Worm (Caenorhabditis elegans): ENCODE measurements around the gene lys-8.
A peak's percentile ranks its signal among the peaks of the same experiment; 100 is the strongest.

The lys-8 gene

DNA sequence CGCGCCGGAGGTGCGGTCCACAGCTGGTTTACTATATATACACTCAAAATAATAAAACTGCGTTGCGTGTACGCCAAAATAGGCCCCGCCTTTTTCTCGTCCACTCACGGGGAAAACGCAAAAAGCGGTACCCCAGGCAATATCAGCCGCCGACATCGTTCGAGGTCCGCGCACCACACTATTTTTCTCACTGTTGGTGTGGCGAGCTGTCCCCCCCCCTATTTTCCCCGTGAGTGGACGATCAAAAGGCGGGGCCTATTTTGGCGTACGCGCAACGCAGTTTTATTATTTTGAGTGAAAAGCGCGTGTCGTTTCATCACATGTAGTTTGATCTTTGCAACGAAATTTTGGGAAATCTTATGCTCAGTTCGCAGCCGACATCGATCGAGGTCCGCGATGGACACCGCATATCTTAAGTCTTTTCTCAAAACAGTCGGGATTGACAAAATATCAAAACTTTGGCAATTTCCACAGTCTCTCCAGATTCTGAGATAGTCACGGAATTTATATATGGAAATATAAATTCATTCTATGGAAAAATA, 20.8 kb upstream of the lys-8 start:
- TF ChIP-seq sea-1 (GFP tag; conservative IDR thresholded peaks at IDR 0.05): 0 out of 2 replicates have a peak, but pooled peaks have one; percentile 23
- no peak for TF ChIP-seq hnd-1 (tag; optimal IDR thresholded peaks at IDR 0.05)

DNA sequence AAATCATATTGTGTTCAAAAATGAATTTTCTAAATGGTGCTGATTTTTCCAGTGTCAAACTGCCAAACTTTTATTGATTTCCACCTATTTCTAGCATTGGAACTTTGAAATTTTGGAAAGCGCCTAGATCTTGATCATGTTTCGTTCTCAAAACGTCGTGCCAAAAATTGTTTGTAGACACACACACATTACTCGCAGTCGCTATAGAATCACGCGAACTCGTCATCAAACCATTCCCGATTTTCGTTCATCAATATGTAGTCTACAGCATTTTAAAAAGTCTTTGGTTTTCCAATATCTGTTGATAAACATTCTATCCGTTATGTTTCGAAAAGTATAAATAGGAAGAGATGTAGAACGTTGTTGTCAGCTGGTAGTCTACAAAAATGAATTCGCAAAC, 15.7 kb upstream of the lys-8 start, which contains the start of the genes C17C3.1 and C17C3.15:
Gene C17C3.1 (plus strand): TSS at position 301 of the 400 bp plus-strand sequence.
Gene C17C3.15 (plus strand): TSS at position 383 of the 400 bp plus-strand sequence.
- TF ChIP-seq tra-4 (tag; optimal IDR thresholded peaks at IDR 0.05): no peak
- no peak for TF ChIP-seq hmbx-1 (tag; optimal IDR thresholded peaks at IDR 0.05)
- no peak for TF ChIP-seq scrt-1 (GFP tag; IDR thresholded peaks at IDR 0.05)

DNA sequence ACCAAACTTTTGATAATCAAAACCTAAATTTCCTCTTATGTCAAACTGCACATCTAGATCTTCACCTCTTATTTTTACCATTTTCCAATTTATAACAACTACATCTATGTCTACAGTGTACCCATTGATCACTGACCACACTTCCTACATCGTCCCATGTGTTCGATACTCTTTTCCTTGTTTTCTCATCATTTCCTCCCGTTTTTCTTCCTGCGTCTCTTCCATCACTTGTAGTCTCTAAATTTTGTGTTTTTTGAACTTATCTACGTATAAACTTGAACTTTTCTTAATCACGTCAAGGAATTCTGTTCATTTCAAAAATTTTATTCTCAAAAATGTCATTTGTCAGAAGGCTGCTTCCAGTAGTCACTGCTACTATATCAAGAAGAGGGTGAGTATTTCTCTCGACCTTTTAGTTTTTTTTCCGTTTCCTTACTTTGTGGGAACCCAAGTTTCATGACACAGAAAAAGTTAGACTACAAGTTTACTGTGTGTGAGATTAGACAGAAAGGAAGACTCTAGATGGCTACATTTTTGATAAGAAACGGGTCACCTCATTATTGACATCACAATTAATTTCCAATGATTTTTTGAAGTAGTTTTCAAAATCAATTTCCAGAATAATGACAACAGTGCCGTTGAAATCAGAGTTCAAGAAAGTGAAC, 13.8 kb upstream of the lys-8 start:
- TF ChIP-seq tbx-37 (GFP tag; conservative IDR thresholded peaks at IDR 0.05) (no peak), sea-1 (GFP tag; conservative IDR thresholded peaks at IDR 0.05) (no peak), ceh-36 (tag; optimal IDR thresholded peaks at IDR 0.05) (no peak), tra-4 (tag; optimal IDR thresholded peaks at IDR 0.05) (no peak)

DNA sequence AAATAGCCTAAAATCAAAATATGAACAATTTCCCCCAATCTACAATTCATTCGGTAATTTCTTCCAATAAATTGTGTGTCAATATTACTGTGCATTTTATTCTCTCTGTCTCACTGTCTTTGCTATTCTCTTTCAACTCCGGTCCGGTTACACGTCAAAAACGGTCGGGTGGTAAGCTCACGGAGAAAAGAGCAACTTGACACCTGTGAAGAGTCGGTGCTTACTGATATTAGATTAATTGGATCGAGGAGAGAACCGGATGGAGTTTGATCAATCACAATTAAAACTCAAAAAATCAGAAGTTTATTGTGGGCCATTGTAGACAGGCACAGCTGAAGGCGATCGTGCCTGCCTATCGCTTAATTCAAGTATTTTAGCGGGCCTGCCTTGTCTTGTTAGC, 11.1 kb upstream of the lys-8 start:
- no peak for TF ChIP-seq ceh-36 (tag; optimal IDR thresholded peaks at IDR 0.05)

DNA sequence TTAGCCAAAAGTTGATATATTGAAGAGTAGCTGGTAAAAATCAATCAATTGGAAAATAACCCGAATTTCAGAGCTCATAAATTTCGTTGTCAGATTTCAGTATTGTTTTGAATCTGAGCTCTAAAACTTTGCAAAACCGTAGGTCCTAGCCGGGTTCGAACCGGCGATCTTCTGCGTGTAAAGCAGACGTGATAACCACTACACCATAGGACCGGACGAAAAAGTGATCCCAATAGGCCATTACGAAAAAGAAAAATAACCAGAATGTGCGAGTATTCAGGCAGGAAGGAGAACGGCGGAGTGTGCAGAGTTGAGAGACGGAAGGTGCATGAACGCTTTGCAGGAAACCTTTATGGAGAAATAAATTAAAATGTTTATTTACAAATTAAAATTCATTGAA, 8.9 kb upstream of the lys-8 start:
- TF ChIP-seq hmg-4 (GFP tag; optimal IDR thresholded peaks at IDR 0.05) (peak; percentile 76), F13C5.2 (tag; optimal IDR thresholded peaks at IDR 0.05) (peak; percentile 33), flt-1 (GFP tag; IDR thresholded peaks at IDR 0.05) (peak; percentile 73), tra-4 (tag; optimal IDR thresholded peaks at IDR 0.05) (no peak), hmbx-1 (tag; optimal IDR thresholded peaks at IDR 0.05) (peak; percentile 22), ets-7 (tag; optimal IDR thresholded peaks at IDR 0.05) (no peak), B0310.2 (tag; optimal IDR thresholded peaks at IDR 0.05) (peak; percentile 27), ceh-13 (GFP tag; optimal IDR thresholded peaks at IDR 0.05) (peak; percentile 36), tbx-11 (GFP tag; IDR thresholded peaks at IDR 0.05) (peak; percentile 59; the same call in 1 of the 2 replicates), aly-1 (tag; optimal IDR thresholded peaks at IDR 0.05) (no peak), ceh-36 (tag; optimal IDR thresholded peaks at IDR 0.05) (peak; percentile 33), sea-1 (GFP tag; conservative IDR thresholded peaks at IDR 0.05) (0 out of 2 replicates have a peak, but pooled peaks have one; percentile 64), scrt-1 (GFP tag; IDR thresholded peaks at IDR 0.05) (peak; percentile 66), tbx-37 (GFP tag; conservative IDR thresholded peaks at IDR 0.05) (peak; percentile 37; the same call in 1 of the 2 replicates), hnd-1 (tag; optimal IDR thresholded peaks at IDR 0.05) (peak; percentile 20), pes-1 (GFP tag; IDR thresholded peaks at IDR 0.05) (no peak), ama-1 (optimal IDR thresholded peaks at IDR 0.05) (no peak)

DNA sequence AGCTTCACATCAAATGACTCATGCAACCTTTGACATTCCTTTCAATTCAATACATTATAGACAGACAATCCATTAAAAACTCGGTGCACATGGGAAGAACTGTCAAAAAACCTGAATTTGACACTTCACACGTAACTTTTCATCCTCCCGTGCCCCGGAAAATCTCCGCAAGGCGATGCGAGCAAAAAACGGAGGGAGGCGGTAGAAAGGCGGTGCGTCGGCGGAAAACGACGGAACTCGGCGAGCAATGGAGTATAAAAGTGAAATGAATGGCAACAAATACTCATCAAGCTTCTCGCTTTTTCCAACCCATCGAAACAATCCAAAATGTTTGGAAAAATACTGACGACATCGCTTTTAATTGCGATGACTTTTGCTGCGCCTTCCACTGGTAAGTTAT, 7.9 kb upstream of the lys-8 start, which contains the start of gene T25E4.1:
Gene T25E4.1 (plus strand): TSS at position 301 of the 400 bp plus-strand sequence.
- TF ChIP-seq sea-1 (GFP tag; conservative IDR thresholded peaks at IDR 0.05) (no peak), hnd-1 (tag; optimal IDR thresholded peaks at IDR 0.05) (no peak), tbx-37 (GFP tag; conservative IDR thresholded peaks at IDR 0.05) (no peak), ceh-36 (tag; optimal IDR thresholded peaks at IDR 0.05) (no peak), hmg-4 (GFP tag; optimal IDR thresholded peaks at IDR 0.05) (no peak), flt-1 (GFP tag; IDR thresholded peaks at IDR 0.05) (no peak), B0310.2 (tag; optimal IDR thresholded peaks at IDR 0.05) (no peak), aly-1 (tag; optimal IDR thresholded peaks at IDR 0.05) (no peak), ceh-13 (GFP tag; optimal IDR thresholded peaks at IDR 0.05) (no peak), scrt-1 (GFP tag; IDR thresholded peaks at IDR 0.05) (no peak), ama-1 (optimal IDR thresholded peaks at IDR 0.05) (no peak), ets-7 (tag; optimal IDR thresholded peaks at IDR 0.05) (no peak), pes-1 (GFP tag; IDR thresholded peaks at IDR 0.05) (no peak), F13C5.2 (tag; optimal IDR thresholded peaks at IDR 0.05) (no peak), tbx-11 (GFP tag; IDR thresholded peaks at IDR 0.05) (no peak), hmbx-1 (tag; optimal IDR thresholded peaks at IDR 0.05) (no peak), tra-4 (tag; optimal IDR thresholded peaks at IDR 0.05) (no peak)

DNA sequence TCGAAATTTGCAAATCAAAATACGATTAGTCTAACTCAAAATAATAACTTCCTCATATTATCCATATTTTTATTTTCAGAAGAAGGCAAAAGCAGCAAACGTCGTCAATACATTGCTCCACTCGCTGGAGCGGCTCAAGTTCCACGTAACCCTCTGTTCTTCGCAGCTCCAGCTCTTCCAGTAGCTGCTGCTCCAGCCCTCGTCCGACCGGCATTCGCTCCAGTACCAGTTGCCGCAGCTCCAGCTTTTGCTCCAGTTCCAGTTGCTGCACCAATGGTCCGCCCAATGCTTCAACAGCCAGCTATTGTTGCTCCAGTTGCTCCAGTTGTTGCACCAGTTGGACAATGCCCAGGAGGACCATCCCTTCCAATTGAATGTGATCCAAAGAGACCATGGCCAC, 7.3 kb upstream of the lys-8 start:
- TF ChIP-seq aly-1 (tag; optimal IDR thresholded peaks at IDR 0.05): no peak
- no peak for TF ChIP-seq ceh-13 (GFP tag; optimal IDR thresholded peaks at IDR 0.05)
- no peak for TF ChIP-seq ama-1 (optimal IDR thresholded peaks at IDR 0.05)
- TF ChIP-seq hnd-1 (tag; optimal IDR thresholded peaks at IDR 0.05): no peak
- TF ChIP-seq ceh-36 (tag; optimal IDR thresholded peaks at IDR 0.05): no peak
- no peak for TF ChIP-seq scrt-1 (GFP tag; IDR thresholded peaks at IDR 0.05)
- no peak for TF ChIP-seq tbx-11 (GFP tag; IDR thresholded peaks at IDR 0.05)
- no peak for TF ChIP-seq ets-7 (tag; optimal IDR thresholded peaks at IDR 0.05)
- no peak for TF ChIP-seq sea-1 (GFP tag; conservative IDR thresholded peaks at IDR 0.05)
- no peak for TF ChIP-seq pes-1 (GFP tag; IDR thresholded peaks at IDR 0.05)
- no peak for TF ChIP-seq hmg-4 (GFP tag; optimal IDR thresholded peaks at IDR 0.05)
- no peak for TF ChIP-seq B0310.2 (tag; optimal IDR thresholded peaks at IDR 0.05)
- no peak for TF ChIP-seq F13C5.2 (tag; optimal IDR thresholded peaks at IDR 0.05)
- TF ChIP-seq tra-4 (tag; optimal IDR thresholded peaks at IDR 0.05): no peak
- no peak for TF ChIP-seq flt-1 (GFP tag; IDR thresholded peaks at IDR 0.05)
- no peak for TF ChIP-seq hmbx-1 (tag; optimal IDR thresholded peaks at IDR 0.05)
- TF ChIP-seq tbx-37 (GFP tag; conservative IDR thresholded peaks at IDR 0.05): no peak

DNA sequence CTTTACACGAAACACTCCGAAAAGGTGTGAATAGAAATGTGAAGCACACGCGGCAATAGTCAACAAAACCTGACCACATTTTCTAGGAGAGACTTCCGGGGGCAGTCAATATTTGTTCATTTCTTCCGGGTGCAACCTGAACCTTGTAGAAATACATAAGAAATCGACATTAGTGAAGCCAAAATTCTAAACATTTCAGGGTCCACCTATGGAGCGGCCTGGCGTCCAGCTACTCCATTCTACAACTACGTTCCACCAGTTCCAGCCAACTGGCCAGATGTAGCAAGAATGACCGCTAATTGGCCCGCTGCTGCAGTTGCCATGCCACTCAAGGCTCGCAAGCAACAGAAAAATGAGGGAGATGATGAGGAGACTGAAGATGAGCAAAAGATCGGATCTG, 6.7 kb upstream of the lys-8 start:
- TF ChIP-seq sea-1 (GFP tag; conservative IDR thresholded peaks at IDR 0.05): no peak
- TF ChIP-seq ceh-36 (tag; optimal IDR thresholded peaks at IDR 0.05): no peak
- no peak for TF ChIP-seq ets-7 (tag; optimal IDR thresholded peaks at IDR 0.05)
- TF ChIP-seq F13C5.2 (tag; optimal IDR thresholded peaks at IDR 0.05): no peak
- TF ChIP-seq ceh-13 (GFP tag; optimal IDR thresholded peaks at IDR 0.05): no peak
- TF ChIP-seq hmbx-1 (tag; optimal IDR thresholded peaks at IDR 0.05): no peak
- no peak for TF ChIP-seq B0310.2 (tag; optimal IDR thresholded peaks at IDR 0.05)
- no peak for TF ChIP-seq hmg-4 (GFP tag; optimal IDR thresholded peaks at IDR 0.05)
- TF ChIP-seq flt-1 (GFP tag; IDR thresholded peaks at IDR 0.05): no peak
- no peak for TF ChIP-seq aly-1 (tag; optimal IDR thresholded peaks at IDR 0.05)
- TF ChIP-seq tbx-11 (GFP tag; IDR thresholded peaks at IDR 0.05): no peak
